Worm (Caenorhabditis elegans) whole organism, early embryonic: ENCODE measurements around the gene M03F8.5.

Experiments
- B0310.2 ChIP-seq: sonication (generic microtip); optimal IDR thresholded peaks from 2 replicates; lab custom pipeline; 2016; ENCODE audit warnings: mild to moderate bottlenecking, missing genetic modification characterization, missing compliant biosample characterization
- F13C5.2 ChIP-seq: sonication (generic microtip); optimal IDR thresholded peaks from 2 replicates; lab custom pipeline; 2017; ENCODE audit warnings: mild to moderate bottlenecking, missing genetic modification characterization, inconsistent platforms, missing compliant biosample characterization
- aly-1 ChIP-seq: sonication (generic microtip); optimal IDR thresholded peaks from 2 replicates; lab custom pipeline; 2016; ENCODE audit warnings: missing genetic modification characterization, missing compliant biosample characterization
- ama-1 ChIP-seq: fragments of 150-350 bp; optimal IDR thresholded peaks from 2 replicates; lab custom pipeline; 2014
- ceh-13 ChIP-seq: fragments of 200-800 bp; sonication (Bioruptor generic); optimal IDR thresholded peaks from 2 replicates; lab custom pipeline; 2018; ENCODE audit warnings: mild to moderate bottlenecking, missing genetic modification characterization, missing compliant biosample characterization
- ceh-36 ChIP-seq: sonication (generic microtip); optimal IDR thresholded peaks from 2 replicates; lab custom pipeline; 2016; ENCODE audit warnings: missing genetic modification characterization, inconsistent platforms, missing compliant biosample characterization
- ets-7 ChIP-seq: sonication (generic microtip); optimal IDR thresholded peaks from 2 replicates; lab custom pipeline; 2016; ENCODE audit warnings: missing genotype, missing genetic modification characterization, missing compliant biosample characterization
- flt-1 ChIP-seq: fragments of 200-800 bp; sonication (Bioruptor generic); IDR thresholded peaks from 2 replicates; pipeline ENCODE4 v1.3.6; 2022; ENCODE audit warnings: missing genetic modification characterization, missing compliant biosample characterization
- hmbx-1 ChIP-seq: sonication (generic microtip); optimal IDR thresholded peaks from 2 replicates; lab custom pipeline; 2016; ENCODE audit warnings: mild to moderate bottlenecking, missing genetic modification characterization, missing compliant biosample characterization
- hmg-4 ChIP-seq: fragments of 200-800 bp; sonication (Bioruptor generic); optimal IDR thresholded peaks from 2 replicates; lab custom pipeline; 2018; ENCODE audit warnings: mild to moderate bottlenecking, missing genetic modification characterization, missing compliant biosample characterization
- hnd-1 ChIP-seq: sonication (generic microtip); optimal IDR thresholded peaks from 2 replicates; lab custom pipeline; 2016; ENCODE audit warnings: missing genetic modification characterization, missing compliant biosample characterization
- pes-1 ChIP-seq: fragments of 200-800 bp; sonication (Bioruptor generic); IDR thresholded peaks from 2 replicates; pipeline ENCODE4 v1.3.6; 2022; ENCODE audit warnings: missing genetic modification reagents, missing genetic modification characterization, missing compliant biosample characterization
- scrt-1 ChIP-seq: fragments of 200-800 bp; sonication (Bioruptor generic); IDR thresholded peaks from 2 replicates; pipeline ENCODE4 v1.3.6; 2022; ENCODE audit warnings: missing genetic modification characterization, missing compliant biosample characterization
- sea-1 ChIP-seq: fragments of 200-800 bp; sonication (Bioruptor generic); conservative IDR thresholded peaks from 2 replicates; pipeline ENCODE4 v1.3.6; 2022; ENCODE audit warnings: missing genetic modification characterization, missing compliant biosample characterization
- tbx-11 ChIP-seq: fragments of 200-800 bp; sonication (Bioruptor generic); IDR thresholded peaks from 2 replicates; pipeline ENCODE4 v1.3.6; 2022; ENCODE audit warnings: missing genetic modification characterization, missing compliant biosample characterization
- tbx-37 ChIP-seq: fragments of 200-800 bp; sonication (Bioruptor generic); conservative IDR thresholded peaks from 2 replicates; pipeline ENCODE4 v1.3.6; 2022; ENCODE audit warnings: missing genetic modification reagents, missing genetic modification characterization, missing compliant biosample characterization
- tra-4 ChIP-seq: sonication (generic microtip); optimal IDR thresholded peaks from 2 replicates; lab custom pipeline; 2017; ENCODE audit warnings: missing genetic modification characterization, missing compliant biosample characterization

M03F8.5 gene

ce11 chrV:5930588-5930987, 6.0 kb downstream of the M03F8.5 start, which contains the start of gene galt-1:
Gene galt-1, plus strand, starts transcription at chrV:5930905.
- no peak for TF ChIP-seq sea-1 (GFP tag; lab: Robert Waterston, UW)
- TF ChIP-seq pes-1, result no peak
- no peak for TF ChIP-seq B0310.2 (tag; lab: Kevin White, UChicago)
- no peak for TF ChIP-seq flt-1 (GFP tag; lab: Robert Waterston, UW)
- TF ChIP-seq aly-1 (tag; lab: Kevin White, UChicago), result no peak
- TF ChIP-seq hmg-4 (GFP tag; lab: Kevin White, UChicago), result no peak
- no peak for TF ChIP-seq ceh-36 (tag; lab: Kevin White, UChicago)
- TF ChIP-seq ets-7 (tag; lab: Kevin White, UChicago), result no peak
- no peak for TF ChIP-seq ceh-13
- no peak for TF ChIP-seq F13C5.2 (tag; lab: Kevin White, UChicago)
- TF ChIP-seq hmbx-1 (tag; lab: Kevin White, UChicago), result no peak
- no peak for TF ChIP-seq hnd-1 (tag; lab: Kevin White, UChicago)
- TF ChIP-seq tbx-11, result no peak
- no peak for TF ChIP-seq ama-1 (lab: Kevin White, UChicago)
- TF ChIP-seq tra-4 (tag; lab: Kevin White, UChicago), result no peak
- no peak for TF ChIP-seq scrt-1 (GFP tag; lab: Robert Waterston, UW)

- TF ChIP-seq flt-1 (GFP tag; lab: Robert Waterston, UW) (no peak), pes-1 (no peak), ets-7 (tag; lab: Kevin White, UChicago) (no peak), hnd-1 (tag; lab: Kevin White, UChicago) (no peak)
These were observed 8.6 kb downstream of the M03F8.5 start for ce11 chrV:5928006-5928405.

DNA sequence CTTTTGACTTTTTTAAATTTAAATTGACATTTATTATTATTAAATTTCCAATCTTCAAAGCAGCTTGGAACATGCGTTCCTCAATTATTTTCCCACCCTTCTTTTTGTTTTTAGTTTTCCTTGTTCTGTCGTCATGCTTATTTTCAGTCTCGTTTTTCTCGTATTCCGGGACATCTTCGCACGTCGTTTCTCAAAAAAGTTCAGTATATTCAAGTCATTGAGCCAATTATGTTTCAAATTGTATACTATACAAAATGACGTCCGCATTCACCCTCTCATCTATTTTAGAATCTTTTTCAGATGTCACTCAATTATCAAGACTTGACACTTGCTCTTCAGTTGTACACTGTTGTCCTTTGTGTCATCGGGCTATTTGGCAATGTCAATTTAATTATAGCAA, 9.2 kb downstream of the M03F8.5 start, which contains the start of gene srsx-17:
Gene srsx-17 (plus strand): TSS at position 301 of the 400 bp plus-strand sequence.
- TF ChIP-seq aly-1 (tag; lab: Kevin White, UChicago) (no peak), B0310.2 (tag; lab: Kevin White, UChicago) (no peak), sea-1 (GFP tag; lab: Robert Waterston, UW) (no peak), ama-1 (lab: Kevin White, UChicago) (no peak), hmg-4 (GFP tag; lab: Kevin White, UChicago) (no peak), ets-7 (tag; lab: Kevin White, UChicago) (no peak), hmbx-1 (tag; lab: Kevin White, UChicago) (no peak), scrt-1 (GFP tag; lab: Robert Waterston, UW) (no peak), flt-1 (GFP tag; lab: Robert Waterston, UW) (no peak), hnd-1 (tag; lab: Kevin White, UChicago) (no peak)

DNA sequence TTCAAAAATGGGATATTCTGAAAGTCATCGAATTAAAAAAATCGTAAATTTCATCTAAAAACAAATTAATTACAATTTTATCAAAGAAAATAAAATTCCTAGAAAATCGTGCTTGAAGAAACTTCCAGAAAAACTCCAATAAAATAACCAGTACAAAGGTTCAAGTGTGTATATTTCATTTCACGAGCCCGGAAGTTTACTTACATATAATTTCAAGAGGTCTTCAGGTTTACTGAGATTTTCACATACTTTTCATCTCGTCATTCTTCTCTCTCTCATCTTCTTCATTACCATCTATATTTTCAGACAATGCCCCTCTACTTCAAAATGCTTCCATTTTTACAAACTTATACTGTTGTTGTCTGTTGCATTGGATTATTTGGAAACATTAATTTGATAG, 14.4 kb downstream of the M03F8.5 start, which contains the start of gene srsx-18:
Gene srsx-18 (plus strand): TSS at position 301 of the 400 bp plus-strand sequence.
- TF ChIP-seq aly-1 (tag; lab: Kevin White, UChicago), result no peak
- TF ChIP-seq hmbx-1 (tag; lab: Kevin White, UChicago), result no peak
- TF ChIP-seq tbx-37 (GFP tag; lab: Robert Waterston, UW), result no peak

DNA sequence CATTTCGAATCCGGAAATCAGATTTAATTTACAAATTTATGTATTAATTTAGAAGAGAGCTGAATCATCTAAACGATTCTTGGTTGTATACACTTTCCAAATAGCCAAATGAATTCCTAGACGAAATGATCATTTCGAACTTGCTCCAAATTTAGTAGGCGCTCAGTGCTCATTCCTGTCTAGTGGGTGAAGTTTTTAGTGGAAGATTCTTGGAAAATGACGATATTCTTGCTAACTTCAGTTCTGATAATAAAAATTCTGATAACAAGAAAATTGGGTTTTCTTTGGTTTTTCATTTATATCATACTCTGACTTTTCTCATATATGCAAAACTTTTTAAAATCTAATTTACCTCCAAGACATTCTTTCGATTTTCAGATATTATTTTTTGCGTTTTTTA, 14.8 kb downstream of the M03F8.5 start:
- TF ChIP-seq tbx-11, result no peak
- TF ChIP-seq hmbx-1 (tag; lab: Kevin White, UChicago), result no peak
- no peak for TF ChIP-seq ets-7 (tag; lab: Kevin White, UChicago)
- TF ChIP-seq hnd-1 (tag; lab: Kevin White, UChicago), result no peak
- TF ChIP-seq hmg-4 (GFP tag; lab: Kevin White, UChicago), result no peak
- no peak for TF ChIP-seq ceh-36 (tag; lab: Kevin White, UChicago)
- no peak for TF ChIP-seq sea-1 (GFP tag; lab: Robert Waterston, UW)

ce11 chrV:5919887-5920286, 16.7 kb downstream of the M03F8.5 start, which contains the start of gene C04E6.12:
Gene C04E6.12, minus strand, starts transcription at chrV:5919987.
- TF ChIP-seq hnd-1 (tag; lab: Kevin White, UChicago), result no peak
- no peak for TF ChIP-seq tra-4 (tag; lab: Kevin White, UChicago)
- TF ChIP-seq pes-1, result no peak
- TF ChIP-seq sea-1 (GFP tag; lab: Robert Waterston, UW), result no peak
- no peak for TF ChIP-seq ama-1 (lab: Kevin White, UChicago)
- TF ChIP-seq hmbx-1 (tag; lab: Kevin White, UChicago), result no peak
- no peak for TF ChIP-seq ets-7 (tag; lab: Kevin White, UChicago)
- no peak for TF ChIP-seq ceh-13
- TF ChIP-seq flt-1 (GFP tag; lab: Robert Waterston, UW), result no peak
- no peak for TF ChIP-seq tbx-37 (GFP tag; lab: Robert Waterston, UW)
- no peak for TF ChIP-seq tbx-11
- no peak for TF ChIP-seq aly-1 (tag; lab: Kevin White, UChicago)
- no peak for TF ChIP-seq F13C5.2 (tag; lab: Kevin White, UChicago)
- no peak for TF ChIP-seq ceh-36 (tag; lab: Kevin White, UChicago)
- TF ChIP-seq hmg-4 (GFP tag; lab: Kevin White, UChicago), result no peak
- TF ChIP-seq B0310.2 (tag; lab: Kevin White, UChicago), result no peak
- no peak for TF ChIP-seq scrt-1 (GFP tag; lab: Robert Waterston, UW)

ce11 chrV:5917707-5918106, 18.9 kb downstream of the M03F8.5 start, which contains the start of gene lrpr-1:
Gene lrpr-1, minus strand, starts transcription at chrV:5917891.
- TF ChIP-seq flt-1 (GFP tag; lab: Robert Waterston, UW), result peak; percentile 50; the same call in 1 of the 2 replicates
- TF ChIP-seq tbx-37 (GFP tag; lab: Robert Waterston, UW), result peak; percentile 88
- no peak for TF ChIP-seq tbx-11

DNA sequence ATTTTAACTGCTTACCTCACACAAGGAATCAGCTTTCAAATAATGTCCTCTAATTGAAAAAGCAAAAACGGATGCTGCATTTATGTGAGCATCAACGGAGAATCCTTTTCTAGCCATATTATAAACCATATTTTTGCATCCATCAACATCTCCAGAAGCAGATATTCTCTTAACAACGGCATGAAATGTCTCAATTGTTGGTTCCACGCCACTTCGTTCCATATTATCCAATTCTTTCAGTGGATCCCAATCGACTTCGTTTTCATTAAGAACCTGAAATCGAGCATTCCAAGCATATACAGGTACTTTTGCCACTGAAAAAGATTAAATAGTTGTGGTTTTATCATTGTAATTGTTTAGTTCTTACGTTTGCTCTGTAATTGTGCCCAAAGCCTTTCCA, 19.7 kb downstream of the M03F8.5 start:
- TF ChIP-seq flt-1 (GFP tag; lab: Robert Waterston, UW) (no peak), tbx-11 (no peak), ama-1 (lab: Kevin White, UChicago) (no peak), ceh-36 (tag; lab: Kevin White, UChicago) (no peak), pes-1 (no peak), hmg-4 (GFP tag; lab: Kevin White, UChicago) (no peak), scrt-1 (GFP tag; lab: Robert Waterston, UW) (no peak), B0310.2 (tag; lab: Kevin White, UChicago) (no peak), tbx-37 (GFP tag; lab: Robert Waterston, UW) (no peak), hmbx-1 (tag; lab: Kevin White, UChicago) (no peak), ceh-13 (no peak), hnd-1 (tag; lab: Kevin White, UChicago) (no peak), sea-1 (GFP tag; lab: Robert Waterston, UW) (no peak), tra-4 (tag; lab: Kevin White, UChicago) (no peak), ets-7 (tag; lab: Kevin White, UChicago) (no peak), F13C5.2 (tag; lab: Kevin White, UChicago) (no peak), aly-1 (tag; lab: Kevin White, UChicago) (no peak)
